Worm (Caenorhabditis elegans) whole organism, L1 larva: ENCODE measurements around the gene F09G2.1.

Source experiments
- C04F5.9 ChIP-seq: sonication (generic microtip); optimal IDR thresholded peaks from 2 replicates; lab custom pipeline; 2016; ENCODE audit warnings: missing genetic modification characterization, missing compliant biosample characterization
- C16A3.4 ChIP-seq: fragments of 150-350 bp; optimal IDR thresholded peaks from 2 replicates; lab custom pipeline; 2014; ENCODE audit warnings: missing biosample characterization, missing genetic modification characterization
- C34B4.2 ChIP-seq: sonication (generic microtip); optimal IDR thresholded peaks from 2 replicates; lab custom pipeline; 2017; ENCODE audit warnings: mild to moderate bottlenecking, missing genetic modification characterization, missing compliant biosample characterization
- aha-1 ChIP-seq: fragments of 150-350 bp; optimal IDR thresholded peaks from 2 replicates; lab custom pipeline; 2014; ENCODE audit warnings: missing biosample characterization, missing genetic modification characterization
- alr-1 ChIP-seq: fragments of 200-800 bp; sonication (Bioruptor generic); optimal IDR thresholded peaks from 2 replicates; lab custom pipeline; 2018; ENCODE audit warnings: borderline replicate concordance, mild to moderate bottlenecking, missing genetic modification characterization, missing compliant biosample characterization
- aly-2 ChIP-seq: fragments of 150-350 bp; optimal IDR thresholded peaks from 2 replicates; lab custom pipeline; 2014; ENCODE audit warnings: missing biosample characterization, missing genetic modification characterization
- ceh-8 ChIP-seq: fragments of 200-800 bp; sonication (Bioruptor generic); optimal IDR thresholded peaks from 2 replicates; lab custom pipeline; 2018; ENCODE audit warnings: mild to moderate bottlenecking, missing genetic modification characterization, moderate library complexity, missing compliant biosample characterization
- ceh-88 ChIP-seq: fragments of 200-800 bp; sonication (Bioruptor generic); IDR thresholded peaks from 2 replicates; pipeline ENCODE4 v1.3.6; 2022; ENCODE audit warnings: missing genetic modification characterization, missing compliant biosample characterization
- ceh-90 ChIP-seq: sonication (generic microtip); optimal IDR thresholded peaks from 2 replicates; lab custom pipeline; 2016; ENCODE audit warnings: missing genetic modification characterization, missing compliant biosample characterization
- dpl-1 ChIP-seq, 3 experiments: fragments of 150-350 bp in 2 of 3; sonication (generic microtip) in 1 of 3; optimal IDR thresholded peaks; 2 replicates each; lab custom pipeline; 2014 to 2017; ENCODE audit warnings: missing biosample characterization in 3 of 3, missing genetic modification characterization in 3 of 3, missing genetic modification reagents in 3 of 3
- dsc-1 ChIP-seq: sonication (generic microtip); optimal IDR thresholded peaks from 2 replicates; lab custom pipeline; 2016; ENCODE audit warnings: mild to moderate bottlenecking, missing genetic modification characterization, missing compliant biosample characterization
- egl-27 ChIP-seq, 2 experiments: fragments of 150-350 bp in 1 of 2; sonication (generic microtip); optimal IDR thresholded peaks; 3 replicates each; lab custom pipeline; 2017 to 2018; ENCODE audit warnings: missing biosample characterization in 2 of 2, missing genetic modification characterization in 2 of 2, missing genetic modification reagents in 2 of 2
- ets-5 ChIP-seq: fragments of 200-800 bp; sonication (Bioruptor generic); IDR thresholded peaks from 2 replicates; pipeline ENCODE4 v1.3.6; 2022; ENCODE audit warnings: missing genetic modification characterization, missing compliant biosample characterization
- fkh-8 ChIP-seq: sonication (generic microtip); optimal IDR thresholded peaks from 2 replicates; lab custom pipeline; 2016; ENCODE audit warnings: mild to moderate bottlenecking, missing genetic modification characterization, missing compliant biosample characterization
- grh-1 ChIP-seq: fragments of 200-800 bp; sonication (Bioruptor generic); IDR thresholded peaks from 2 replicates; pipeline ENCODE4 v1.3.6; 2022; ENCODE audit warnings: missing genetic modification reagents, missing genetic modification characterization, missing compliant biosample characterization
- isw-1 ChIP-seq: fragments of 200-800 bp; sonication (Bioruptor generic); IDR thresholded peaks from 2 replicates; pipeline ENCODE4 v1.3.6; 2022; ENCODE audit warnings: missing genetic modification characterization, missing compliant biosample characterization
- lin-15B ChIP-seq: fragments of 150-350 bp; sonication (generic microtip); optimal IDR thresholded peaks from 3 replicates; lab custom pipeline; 2014; ENCODE audit warnings: missing biosample characterization, missing genetic modification characterization
- lin-35 ChIP-seq, 2 experiments: fragments of 150-350 bp; optimal IDR thresholded peaks; 2 replicates each; lab custom pipeline; 2014; ENCODE audit warnings: missing biosample characterization in 2 of 2, missing genetic modification characterization in 2 of 2, missing genetic modification reagents in 2 of 2
- lir-3 ChIP-seq: sonication (generic microtip); optimal IDR thresholded peaks from 2 replicates; lab custom pipeline; 2016; ENCODE audit warnings: mild to moderate bottlenecking, missing genetic modification characterization, moderate library complexity, missing compliant biosample characterization; ENCODE audit not compliant: poor library complexity
- lsy-2 ChIP-seq, 2 experiments: fragments of 150-350 bp; optimal IDR thresholded peaks; 2 replicates each; lab custom pipeline; 2014; ENCODE audit warnings: missing biosample characterization in 2 of 2, missing genetic modification characterization in 2 of 2
- mep-1 ChIP-seq: fragments of 150-350 bp; optimal IDR thresholded peaks from 2 replicates; lab custom pipeline; 2014; ENCODE audit warnings: missing biosample characterization, missing genetic modification characterization
- nhr-11 ChIP-seq: fragments of 150-350 bp; optimal IDR thresholded peaks from 2 replicates; lab custom pipeline; 2014; ENCODE audit warnings: missing biosample characterization, missing genetic modification characterization
- nhr-12 ChIP-seq: sonication (generic microtip); optimal IDR thresholded peaks from 2 replicates; lab custom pipeline; 2017; ENCODE audit warnings: missing biosample characterization, missing genetic modification characterization
- nhr-19 ChIP-seq: fragments of 200-800 bp; sonication (Bioruptor generic); conservative IDR thresholded peaks from 2 replicates; pipeline ENCODE4 v1.3.6; 2022; ENCODE audit warnings: missing genetic modification characterization, missing compliant biosample characterization
- nhr-20 ChIP-seq: sonication (generic microtip); optimal IDR thresholded peaks from 2 replicates; lab custom pipeline; 2016; ENCODE audit warnings: mild to moderate bottlenecking, missing genetic modification characterization, missing compliant biosample characterization
- nhr-237 ChIP-seq: fragments of 150-350 bp; optimal IDR thresholded peaks from 2 replicates; lab custom pipeline; 2014; ENCODE audit warnings: missing biosample characterization, missing genetic modification characterization
- nhr-28 ChIP-seq: fragments of 150-350 bp; optimal IDR thresholded peaks from 2 replicates; lab custom pipeline; 2014; ENCODE audit warnings: missing biosample characterization, missing genetic modification characterization
- nhr-47 ChIP-seq: sonication (generic microtip); optimal IDR thresholded peaks from 2 replicates; lab custom pipeline; 2016; ENCODE audit warnings: mild to moderate bottlenecking, missing genetic modification characterization, moderate library complexity, missing compliant biosample characterization
- pag-3 ChIP-seq: sonication (generic microtip); optimal IDR thresholded peaks from 2 replicates; lab custom pipeline; 2017; ENCODE audit warnings: missing genetic modification characterization, mild to moderate bottlenecking, missing compliant biosample characterization, antibody characterized with exemption, borderline replicate concordance; ENCODE audit not compliant: insufficient read depth
- pax-3 ChIP-seq: fragments of 200-800 bp; sonication (Bioruptor generic); optimal IDR thresholded peaks from 2 replicates; lab custom pipeline; 2018; ENCODE audit warnings: mild to moderate bottlenecking, missing genetic modification characterization, moderate library complexity, missing compliant biosample characterization
- snpc-4 ChIP-seq: fragments of 150-350 bp; optimal IDR thresholded peaks from 2 replicates; lab custom pipeline; 2014; ENCODE audit warnings: missing biosample characterization, missing genetic modification characterization
- sox-4 ChIP-seq: sonication (generic microtip); optimal IDR thresholded peaks from 2 replicates; lab custom pipeline; 2016; ENCODE audit warnings: missing genetic modification characterization, missing compliant biosample characterization
- sptf-1 ChIP-seq: fragments of 150-350 bp; optimal IDR thresholded peaks from 2 replicates; lab custom pipeline; 2014; ENCODE audit warnings: missing biosample characterization, missing genetic modification characterization
- swsn-7 ChIP-seq: sonication (generic microtip); optimal IDR thresholded peaks from 2 replicates; lab custom pipeline; 2016; ENCODE audit warnings: missing genetic modification characterization, missing compliant biosample characterization
- tbx-2 ChIP-seq: sonication (generic microtip); optimal IDR thresholded peaks from 2 replicates; lab custom pipeline; 2016; ENCODE audit warnings: missing genetic modification characterization, missing compliant biosample characterization
- tlp-1 ChIP-seq: fragments of 150-350 bp; optimal IDR thresholded peaks from 2 replicates; lab custom pipeline; 2014; ENCODE audit warnings: missing biosample characterization, missing genetic modification characterization
- unc-130 ChIP-seq: fragments of 150-350 bp; optimal IDR thresholded peaks from 2 replicates; lab custom pipeline; 2017; ENCODE audit warnings: missing biosample characterization, missing genetic modification characterization, inconsistent platforms
- unc-30 ChIP-seq: sonication (generic microtip); optimal IDR thresholded peaks from 2 replicates; lab custom pipeline; 2017; ENCODE audit warnings: missing biosample characterization, missing genetic modification characterization
- vab-15 ChIP-seq: sonication (generic microtip); optimal IDR thresholded peaks from 2 replicates; lab custom pipeline; 2017; ENCODE audit warnings: missing genotype, mild to moderate bottlenecking, missing genetic modification characterization, missing compliant biosample characterization
- zip-4 ChIP-seq: fragments of 200-800 bp; sonication (Bioruptor generic); optimal IDR thresholded peaks from 2 replicates; lab custom pipeline; 2018; ENCODE audit warnings: mild to moderate bottlenecking, missing genetic modification characterization, moderate library complexity, missing compliant biosample characterization

Gene F09G2.1

ce11 chrV:7230847-7231246, 30.8 kb downstream of the F09G2.1 start, which contains the start of the genes gei-6 and krr-1 (continued):
- TF ChIP-seq fkh-8 (tag; lab: Kevin White, UChicago) = no peak
- TF ChIP-seq isw-1 (GFP tag; lab: Robert Waterston, UW) = no peak
- peak; percentile 60 for TF ChIP-seq lin-15B (tag; lab: Kevin White, UChicago)
- TF ChIP-seq tlp-1 (tag; lab: Kevin White, UChicago) = no peak
- no peak for TF ChIP-seq sox-4
- TF ChIP-seq aha-1 (tag; lab: Kevin White, UChicago) = no peak
- TF ChIP-seq unc-30 (tag; lab: Kevin White, UChicago) = no peak
- TF ChIP-seq nhr-47 (tag; lab: Kevin White, UChicago) = peak; percentile 53
- TF ChIP-seq lir-3 (tag; lab: Kevin White, UChicago) = peak; percentile 14
- TF ChIP-seq nhr-19 (GFP tag; lab: Robert Waterston, UW) = peak; percentile 48
- TF ChIP-seq ceh-8 (GFP tag; lab: Kevin White, UChicago) = no peak
- no peak for TF ChIP-seq aly-2 (tag; lab: Kevin White, UChicago)
- peak; percentile 50 for TF ChIP-seq mep-1 (tag; lab: Kevin White, UChicago)
- TF ChIP-seq egl-27 (tag; optimal IDR thresholded peaks at IDR 0.05; lab: Kevin White, UChicago) = no peak
- TF ChIP-seq ceh-90 (tag; lab: Kevin White, UChicago) = no peak
- TF ChIP-seq C04F5.9 = no peak
- peak; percentile 49 for TF ChIP-seq tbx-2 (tag; lab: Kevin White, UChicago)
- TF ChIP-seq swsn-7 (tag; lab: Kevin White, UChicago) = peak; percentile 49
- TF ChIP-seq nhr-20 (tag; lab: Kevin White, UChicago) = peak; percentile 42
- peak; percentile 22 for TF ChIP-seq snpc-4
- TF ChIP-seq C34B4.2 (tag; lab: Kevin White, UChicago) = no peak
- no peak for TF ChIP-seq zip-4 (GFP tag; lab: Kevin White, UChicago)
- TF ChIP-seq pag-3 = no peak
- no peak for TF ChIP-seq ets-5
- peak; percentile 32 to 37 for TF ChIP-seq lsy-2 (tag; optimal IDR thresholded peaks at IDR 0.05; lab: Kevin White, UChicago)
- no peak for TF ChIP-seq alr-1 (tag; lab: Kevin White, UChicago)
- peak; percentile 59 for TF ChIP-seq C16A3.4 (tag; lab: Kevin White, UChicago)
- no peak for TF ChIP-seq grh-1 (GFP tag; lab: Robert Waterston, UW)
- no peak for TF ChIP-seq vab-15
- no peak for TF ChIP-seq nhr-28
- TF ChIP-seq dpl-1 (GFP tag; optimal IDR thresholded peaks at IDR 0.05; lab: Kevin White, UChicago) = peak; percentile 36 to 57 (median 52)
- TF ChIP-seq nhr-12 (tag; lab: Kevin White, UChicago) = no peak
- TF ChIP-seq dsc-1 (tag; lab: Kevin White, UChicago) = peak; percentile 36

- TF ChIP-seq lin-35 (GFP tag; optimal IDR thresholded peaks at IDR 0.05; lab: Kevin White, UChicago) = no peak
- TF ChIP-seq unc-130 (tag; lab: Kevin White, UChicago) = no peak
- no peak for TF ChIP-seq snpc-4
- no peak for TF ChIP-seq swsn-7 (tag; lab: Kevin White, UChicago)
- no peak for TF ChIP-seq dpl-1 (GFP tag; optimal IDR thresholded peaks at IDR 0.05; lab: Kevin White, UChicago)
- TF ChIP-seq ceh-88 = no peak
- TF ChIP-seq nhr-11 (tag; lab: Kevin White, UChicago) = no peak
- TF ChIP-seq lin-15B (tag; lab: Kevin White, UChicago) = no peak
- no peak for TF ChIP-seq nhr-19 (GFP tag; lab: Robert Waterston, UW)
- no peak for TF ChIP-seq sptf-1
- TF ChIP-seq lir-3 (tag; lab: Kevin White, UChicago) = no peak
- no peak for TF ChIP-seq nhr-237 (tag; lab: Kevin White, UChicago)
- TF ChIP-seq pax-3 (tag; lab: Kevin White, UChicago) = no peak
- no peak for TF ChIP-seq C04F5.9
These were observed 31.5 kb downstream of the F09G2.1 start for ce11 chrV:7231524-7231923.
